Fruit fly (Drosophila melanogaster): ENCODE measurements around the gene Kap-alpha3.

- TF ChIP-seq CG10631 (GFP tag; optimal IDR thresholded peaks at IDR 0.05) (peak; percentile 85), Sox14 (GFP tag; optimal IDR thresholded peaks at IDR 0.05) (peak; percentile 88), Sox102F (GFP tag; optimal IDR thresholded peaks at IDR 0.05) (peak; percentile 85), Hr39 (GFP tag; optimal IDR thresholded peaks at IDR 0.05) (peak; percentile 91), CG8319 (GFP tag; optimal IDR thresholded peaks at IDR 0.05) (peak; percentile 75), Gug (GFP tag; IDR thresholded peaks at IDR 0.05) (peak; percentile 57), CG3919 (GFP tag; optimal IDR thresholded peaks at IDR 0.05) (peak; percentile 91), Smox (GFP tag; optimal IDR thresholded peaks at IDR 0.05) (peak; percentile 84), CG11762 (GFP tag; optimal IDR thresholded peaks at IDR 0.05; ENCODE audit: insufficient read depth) (peak; percentile 70)
These were observed at the start of gene Kap-alpha3, which contains the start of gene Son for dm6 chr3R:9577382-9578137.
